Fruit fly (Drosophila melanogaster) whole organism: ENCODE results near the gene Pdp1.
A peak's percentile ranks its signal among the peaks of the same experiment; 100 is the strongest.

Experiments
- CG8478 ChIP-seq: fragments of >200 bp; optimal IDR thresholded peaks from 2 replicates; lab custom pipeline; 2018; ENCODE audit warnings: inconsistent platforms
- Dll ChIP-seq: fragments of >200 bp; optimal IDR thresholded peaks from 2 replicates; lab custom pipeline; 2017
- EcR ChIP-seq, 2 experiments: fragments of >200 bp; optimal IDR thresholded peaks; 2 replicates each; lab custom pipeline; 2017; ENCODE audit warnings: missing biosample characterization in 2 of 2, missing genetic modification characterization in 2 of 2, missing genetic modification reagents in 2 of 2
- pan ChIP-seq: fragments of >200 bp; optimal IDR thresholded peaks from 2 replicates; lab custom pipeline; 2017
- psq ChIP-seq: fragments of >200 bp; optimal IDR thresholded peaks from 2 replicates; lab custom pipeline; 2017
- usp ChIP-seq: fragments of >200 bp; optimal IDR thresholded peaks from 2 replicates; lab custom pipeline; 2017; ENCODE audit warnings: missing biosample characterization, missing genetic modification characterization, mixed read lengths

Pdp1 gene

DNA sequence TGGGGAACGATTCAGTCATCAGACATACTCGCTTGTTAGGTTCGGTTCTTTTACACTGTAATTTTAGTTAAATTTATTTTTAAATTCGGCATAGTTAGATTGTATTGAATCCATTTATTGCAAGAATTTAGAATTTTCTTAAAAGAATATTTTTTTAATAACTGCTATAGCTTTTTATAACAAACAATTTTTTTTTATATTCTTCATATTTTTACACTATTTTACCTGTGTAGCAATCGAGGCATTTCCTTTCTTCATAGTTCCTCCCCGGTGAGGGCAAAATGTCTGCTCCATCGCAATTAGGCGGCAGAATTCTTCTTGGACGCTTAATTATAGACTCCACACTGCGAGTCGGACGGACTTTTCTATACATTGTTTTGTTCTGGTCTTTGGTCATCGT, 23.4 kb upstream of the Pdp1 start:
- TF ChIP-seq usp (GFP tag; lab: Kevin White, UChicago) (no peak), psq (lab: Kevin White, UChicago) (no peak), EcR (GFP tag; optimal IDR thresholded peaks at IDR 0.05; lab: Kevin White, UChicago) (no peak)

DNA sequence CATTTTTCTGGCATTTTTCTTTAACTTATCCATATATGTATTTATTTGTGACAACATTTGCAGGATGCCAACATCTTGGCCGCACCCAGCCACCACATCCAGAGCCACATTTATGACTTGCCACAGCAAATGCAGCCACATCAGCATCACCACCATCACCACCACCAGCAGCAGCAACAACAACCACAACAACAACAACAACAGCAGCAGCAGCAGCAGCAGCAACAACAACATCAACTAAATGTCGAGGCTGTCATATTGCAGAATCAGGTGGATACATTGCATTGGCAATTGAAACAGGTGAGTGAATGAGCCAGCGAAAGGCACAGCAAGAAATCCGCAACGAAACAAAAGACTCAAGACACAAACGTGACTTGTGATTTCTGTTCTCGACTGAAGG, 22.8 kb upstream of the Pdp1 start:
- TF ChIP-seq pan (lab: Kevin White, UChicago) = no peak
- no peak for TF ChIP-seq usp (GFP tag; lab: Kevin White, UChicago)
- TF ChIP-seq Dll = no peak
- TF ChIP-seq CG8478 (lab: Kevin White, UChicago) = no peak
- no peak for TF ChIP-seq psq (lab: Kevin White, UChicago)
- TF ChIP-seq EcR (GFP tag; optimal IDR thresholded peaks at IDR 0.05; lab: Kevin White, UChicago) = no peak

DNA sequence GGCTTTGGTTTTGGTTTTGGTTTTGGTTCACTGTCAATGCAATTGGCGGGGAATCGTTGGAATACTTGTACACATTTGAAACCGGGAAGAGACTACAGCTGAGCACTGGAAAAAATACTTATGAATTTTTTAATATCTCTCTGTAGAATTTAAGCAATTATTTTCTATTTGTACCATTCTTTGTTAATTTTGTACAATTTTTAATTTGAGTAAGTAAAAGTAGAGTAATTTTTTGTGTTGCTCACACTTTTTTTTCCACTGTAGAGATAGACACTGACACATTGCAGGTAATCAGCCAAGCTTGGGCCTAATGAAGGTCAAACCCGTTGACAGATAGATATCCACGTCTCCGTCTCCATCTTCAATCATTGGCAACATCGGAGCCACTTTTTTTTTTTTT, 16.1 kb upstream of the Pdp1 start:
- TF ChIP-seq Dll = no peak
- TF ChIP-seq pan (lab: Kevin White, UChicago) = no peak
- no peak for TF ChIP-seq psq (lab: Kevin White, UChicago)
- TF ChIP-seq CG8478 (lab: Kevin White, UChicago) = no peak
- TF ChIP-seq usp (GFP tag; lab: Kevin White, UChicago) = no peak
- TF ChIP-seq EcR (GFP tag; optimal IDR thresholded peaks at IDR 0.05; lab: Kevin White, UChicago) = no peak

DNA sequence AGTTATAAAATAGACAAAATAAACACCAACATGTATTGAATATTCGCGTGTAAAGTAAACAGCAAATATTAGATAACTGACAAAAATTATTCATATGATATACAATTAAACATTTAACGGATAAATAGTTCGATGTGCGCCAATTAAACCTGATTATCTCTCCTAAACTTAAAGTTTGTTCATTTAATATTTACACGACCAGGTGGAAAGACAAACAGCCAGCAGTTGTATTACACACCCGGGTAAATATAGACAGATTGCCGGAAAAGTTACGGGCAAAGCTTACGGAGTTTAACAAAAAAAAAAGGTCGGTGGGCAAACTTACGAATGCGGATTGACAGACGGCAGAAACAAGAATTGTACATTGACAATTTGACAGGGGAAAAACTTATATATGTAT, 14.9 kb upstream of the Pdp1 start:
- TF ChIP-seq Dll (no peak), psq (lab: Kevin White, UChicago) (no peak), pan (lab: Kevin White, UChicago) (no peak), CG8478 (lab: Kevin White, UChicago) (no peak), usp (GFP tag; lab: Kevin White, UChicago) (no peak), EcR (GFP tag; optimal IDR thresholded peaks at IDR 0.05; lab: Kevin White, UChicago) (no peak)

DNA sequence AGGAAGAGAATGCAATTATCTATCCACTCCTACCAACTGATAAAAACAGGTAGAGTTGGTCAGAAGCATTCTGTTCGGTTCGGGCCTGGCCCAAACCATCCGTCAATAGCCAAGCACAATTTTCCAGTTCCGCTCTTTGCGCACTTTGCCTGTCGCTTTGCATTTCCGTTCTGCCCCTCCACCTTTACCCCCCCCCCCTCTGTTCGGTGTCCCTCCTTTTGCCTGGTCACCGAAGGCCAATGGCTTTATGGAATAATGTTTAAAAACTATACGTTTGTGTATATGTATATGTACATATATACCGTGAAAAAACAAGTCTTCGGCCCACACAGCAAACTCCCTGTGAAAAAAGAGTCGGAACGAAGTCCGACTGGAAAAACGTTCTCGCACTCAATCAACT, 14.0 kb upstream of the Pdp1 start:
- TF ChIP-seq usp (GFP tag; lab: Kevin White, UChicago) = no peak
- no peak for TF ChIP-seq EcR (GFP tag; optimal IDR thresholded peaks at IDR 0.05; lab: Kevin White, UChicago)

dm6 chr3L:7879616-7880015, 12.4 kb upstream of the Pdp1 start:
- no peak for TF ChIP-seq usp (GFP tag; lab: Kevin White, UChicago)
- TF ChIP-seq psq (lab: Kevin White, UChicago) = no peak
- no peak for TF ChIP-seq Dll
- TF ChIP-seq CG8478 (lab: Kevin White, UChicago) = no peak

DNA sequence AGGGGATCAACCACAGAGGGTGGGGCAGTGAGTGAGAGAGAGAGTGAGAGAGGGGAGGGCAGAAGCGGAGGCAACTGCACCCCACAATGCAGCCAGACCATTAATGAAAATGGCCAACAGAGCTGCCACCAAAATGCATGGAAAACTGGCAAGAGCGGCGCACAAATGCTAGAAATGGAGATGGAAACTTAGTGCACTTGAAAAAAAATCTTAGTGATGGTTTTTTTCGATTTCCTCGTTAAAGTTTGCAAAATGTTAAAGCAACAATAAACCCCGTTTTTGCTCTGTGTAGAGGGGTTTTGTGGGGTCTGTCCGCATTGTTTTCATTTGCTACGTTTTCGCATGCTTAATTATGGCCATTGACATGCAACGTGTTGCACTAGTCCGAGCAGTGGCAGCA, 10.3 kb upstream of the Pdp1 start:
- TF ChIP-seq EcR (GFP tag; optimal IDR thresholded peaks at IDR 0.05; lab: Kevin White, UChicago) = no peak
- TF ChIP-seq psq (lab: Kevin White, UChicago) = no peak
- no peak for TF ChIP-seq pan (lab: Kevin White, UChicago)
- TF ChIP-seq usp (GFP tag; lab: Kevin White, UChicago) = no peak
- TF ChIP-seq CG8478 (lab: Kevin White, UChicago) = no peak
- TF ChIP-seq Dll = no peak

DNA sequence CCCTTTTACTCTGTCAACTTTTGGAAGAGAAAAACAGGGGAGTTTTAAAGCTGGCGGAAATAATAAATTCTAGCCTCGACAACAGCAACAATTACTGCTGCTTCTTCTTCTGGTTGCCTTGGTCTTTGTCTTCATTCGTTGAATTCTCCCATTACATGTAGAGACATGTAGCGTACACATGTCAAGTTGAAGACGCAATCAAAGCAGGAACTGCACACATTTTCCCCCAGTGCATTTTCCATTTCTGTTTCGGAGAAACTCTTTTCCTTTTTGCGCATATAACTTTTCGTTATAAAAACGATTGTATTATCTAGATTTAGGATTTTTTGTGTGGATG, 9.2 kb upstream of the Pdp1 start:
- TF ChIP-seq CG8478 (lab: Kevin White, UChicago) = no peak
- TF ChIP-seq usp (GFP tag; lab: Kevin White, UChicago) = no peak
- TF ChIP-seq psq (lab: Kevin White, UChicago) = no peak
- no peak for TF ChIP-seq Dll
- TF ChIP-seq EcR (GFP tag; optimal IDR thresholded peaks at IDR 0.05; lab: Kevin White, UChicago) = no peak
- no peak for TF ChIP-seq pan (lab: Kevin White, UChicago)

DNA sequence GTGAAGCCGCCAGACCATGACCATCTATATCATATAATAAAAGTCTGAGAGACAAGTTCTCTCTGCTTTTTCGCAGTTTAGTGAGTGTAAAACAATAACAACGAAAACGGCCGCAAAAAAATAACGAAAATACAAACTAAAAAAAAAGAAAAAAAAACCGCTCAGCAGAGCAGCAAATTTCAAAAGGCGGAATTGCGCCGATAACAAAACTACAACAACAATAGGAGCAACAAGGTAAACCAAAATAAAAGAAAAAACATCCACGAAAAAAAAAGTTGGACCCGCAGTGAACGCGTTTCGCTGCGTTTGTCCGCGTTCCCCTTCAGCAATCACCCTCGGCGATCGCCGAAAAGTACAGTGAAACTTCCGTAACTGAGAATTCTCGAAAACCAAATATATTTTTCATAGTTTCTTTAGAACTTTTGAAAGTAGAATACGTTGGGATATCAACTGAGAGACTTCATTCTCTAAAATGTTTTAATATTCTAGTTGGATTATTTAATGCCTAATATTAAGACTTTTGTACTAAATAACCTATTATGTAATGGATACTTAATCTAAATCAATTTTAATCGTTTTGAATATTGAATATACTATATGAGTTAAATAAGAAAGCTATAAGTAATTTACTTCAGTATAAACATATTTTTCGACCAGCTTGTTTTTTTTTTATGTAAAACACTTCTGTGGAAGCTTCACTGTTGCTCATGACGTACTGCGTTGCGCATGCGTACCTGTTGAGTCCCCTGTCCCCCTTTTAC, 8.6 kb upstream of the Pdp1 start:
- TF ChIP-seq pan (lab: Kevin White, UChicago) (no peak), usp (GFP tag; lab: Kevin White, UChicago) (no peak), EcR (GFP tag; optimal IDR thresholded peaks at IDR 0.05; lab: Kevin White, UChicago) (no peak), psq (lab: Kevin White, UChicago) (no peak), CG8478 (lab: Kevin White, UChicago) (no peak), Dll (no peak)

- TF ChIP-seq EcR (GFP tag; optimal IDR thresholded peaks at IDR 0.05; lab: Kevin White, UChicago) = no peak
- TF ChIP-seq psq (lab: Kevin White, UChicago) = no peak
- no peak for TF ChIP-seq usp (GFP tag; lab: Kevin White, UChicago)
- no peak for TF ChIP-seq CG8478 (lab: Kevin White, UChicago)
- TF ChIP-seq pan (lab: Kevin White, UChicago) = no peak
- TF ChIP-seq Dll = no peak
Observed at dm6 chr3L:7874507-7874906, 7.3 kb upstream of the Pdp1 start.

DNA sequence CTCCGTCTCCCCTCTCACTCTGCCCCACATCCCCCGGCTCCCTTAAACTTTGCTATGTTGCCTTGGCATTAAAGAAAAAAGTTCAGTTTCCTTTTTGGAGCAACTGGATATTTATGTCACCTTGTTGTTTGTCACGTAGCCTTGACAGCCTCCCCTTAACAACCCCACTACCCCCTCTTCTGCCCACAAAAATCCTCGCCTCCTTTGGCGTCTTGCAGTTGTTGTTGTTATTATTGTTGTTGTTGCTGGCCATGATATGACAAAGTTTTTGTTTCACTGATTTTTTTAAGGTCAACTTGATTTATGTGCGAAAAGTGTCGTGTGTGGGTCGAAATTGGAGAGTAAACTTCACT, 3.2 kb upstream of the Pdp1 start:
- TF ChIP-seq psq (lab: Kevin White, UChicago) = no peak
- no peak for TF ChIP-seq usp (GFP tag; lab: Kevin White, UChicago)
- TF ChIP-seq Dll = no peak
- TF ChIP-seq pan (lab: Kevin White, UChicago) = no peak
- no peak for TF ChIP-seq CG8478 (lab: Kevin White, UChicago)
- TF ChIP-seq EcR (GFP tag; optimal IDR thresholded peaks at IDR 0.05; lab: Kevin White, UChicago) = no peak

dm6 chr3L:7869715-7870387, 2.7 kb upstream of the Pdp1 start:
- no peak for TF ChIP-seq CG8478 (lab: Kevin White, UChicago)
- peak; percentile 59 for TF ChIP-seq Dll
